Fruit fly (Drosophila melanogaster) whole organism, embryonic: ENCODE measurements around the gene Syp.
A peak's percentile ranks its signal among the peaks of the same experiment; 100 is the strongest.

ENCODE experiments used
- ATbp ChIP-seq: fragments of 200-800 bp; sonication (Bioruptor generic); optimal IDR thresholded peaks from 2 replicates; lab custom pipeline; 2017; ENCODE audit warnings: missing biosample characterization, mild to moderate bottlenecking, missing genetic modification characterization, missing genetic modification reagents
- Atf-2 ChIP-seq: fragments of 200-800 bp; sonication (Bioruptor generic); optimal IDR thresholded peaks from 2 replicates; lab custom pipeline; 2016; ENCODE audit warnings: missing biosample characterization, missing genetic modification characterization
- CG10209 ChIP-seq: fragments of 200-800 bp; sonication (Bioruptor generic); optimal IDR thresholded peaks from 3 replicates; lab custom pipeline; 2017; ENCODE audit warnings: missing biosample characterization, mild to moderate bottlenecking, missing genetic modification characterization, missing genetic modification reagents
- CG10543 ChIP-seq: fragments of 200-800 bp; sonication (Bioruptor generic); optimal IDR thresholded peaks from 3 replicates; lab custom pipeline; 2017; ENCODE audit warnings: missing biosample characterization, mild to moderate bottlenecking, missing genetic modification characterization, moderate library complexity
- CG12104 ChIP-seq: fragments of 200-800 bp; sonication (Bioruptor generic); optimal IDR thresholded peaks from 3 replicates; lab custom pipeline; 2016; ENCODE audit warnings: missing biosample characterization, missing genetic modification characterization
- CG1233 ChIP-seq: fragments of 200-800 bp; sonication (Bioruptor generic); optimal IDR thresholded peaks from 4 replicates; lab custom pipeline; 2018; ENCODE audit warnings: missing biosample characterization, mild to moderate bottlenecking, missing genetic modification characterization
- CG12659 ChIP-seq: fragments of 200-800 bp; sonication (Bioruptor generic); optimal IDR thresholded peaks from 3 replicates; lab custom pipeline; 2017; ENCODE audit warnings: mild to moderate bottlenecking, missing biosample characterization, missing genetic modification reagents, missing genetic modification characterization
- CG13296 ChIP-seq: fragments of 200-800 bp; sonication (Bioruptor generic); optimal IDR thresholded peaks from 3 replicates; lab custom pipeline; 2018; ENCODE audit warnings: missing biosample characterization, mild to moderate bottlenecking, missing genetic modification characterization
- CG13894 ChIP-seq: fragments of 200-800 bp; sonication (Bioruptor generic); optimal IDR thresholded peaks from 3 replicates; lab custom pipeline; 2018; ENCODE audit warnings: missing biosample characterization, mild to moderate bottlenecking, missing genetic modification characterization, moderate library complexity
- CG14014 ChIP-seq: fragments of 200-800 bp; sonication (Bioruptor generic); IDR thresholded peaks from 2 replicates; pipeline ENCODE4 v1.3.6; 2022; ENCODE audit warnings: missing biosample characterization, missing genetic modification characterization
- CG15269 ChIP-seq: fragments of 200-800 bp; sonication (Bioruptor generic); optimal IDR thresholded peaks from 2 replicates; lab custom pipeline; 2018; ENCODE audit warnings: missing biosample characterization, mild to moderate bottlenecking, missing genetic modification characterization, moderate library complexity
- CG16815 ChIP-seq: fragments of 200-800 bp; sonication (Bioruptor generic); optimal IDR thresholded peaks from 3 replicates; lab custom pipeline; 2017; ENCODE audit warnings: missing biosample characterization, mild to moderate bottlenecking, missing genetic modification characterization
- CG2129 ChIP-seq: fragments of 200-800 bp; sonication (Bioruptor generic); IDR thresholded peaks from 2 replicates; pipeline ENCODE4 v1.3.6; 2022; ENCODE audit warnings: missing biosample characterization, missing genetic modification characterization; ENCODE audit not compliant: partially characterized antibody
- CG2678 ChIP-seq: fragments of 200-800 bp; sonication (Bioruptor generic); optimal IDR thresholded peaks from 3 replicates; lab custom pipeline; 2019; ENCODE audit warnings: missing biosample characterization, mild to moderate bottlenecking, missing genetic modification characterization, moderate library complexity
- CG30403 ChIP-seq: fragments of 200-800 bp; sonication (Bioruptor generic); optimal IDR thresholded peaks from 3 replicates; lab custom pipeline; 2016; ENCODE audit warnings: missing biosample characterization, missing genetic modification characterization
- CG34224 ChIP-seq: fragments of 200-800 bp; sonication (Bioruptor generic); IDR thresholded peaks from 3 replicates; pipeline ENCODE4 v1.3.6; 2022; ENCODE audit warnings: missing biosample characterization, missing genetic modification characterization; ENCODE audit not compliant: partially characterized antibody
- CG4730 ChIP-seq: fragments of 200-800 bp; sonication (Bioruptor generic); IDR thresholded peaks from 2 replicates; pipeline ENCODE4 v1.3.6; 2022; ENCODE audit warnings: missing biosample characterization, missing genetic modification characterization
- CG6254 ChIP-seq: fragments of 200-800 bp; sonication (Bioruptor generic); optimal IDR thresholded peaks from 3 replicates; lab custom pipeline; 2017; ENCODE audit warnings: mild to moderate bottlenecking, missing biosample characterization, missing genetic modification reagents, missing genetic modification characterization
- CG7556 ChIP-seq: fragments of 200-800 bp; sonication (Bioruptor generic); optimal IDR thresholded peaks from 2 replicates; lab custom pipeline; 2017; ENCODE audit warnings: missing biosample characterization, mild to moderate bottlenecking, missing genetic modification characterization
- CG7839 ChIP-seq: fragments of 200-800 bp; sonication (Bioruptor generic); optimal IDR thresholded peaks from 3 replicates; lab custom pipeline; 2018; ENCODE audit warnings: missing biosample characterization, mild to moderate bottlenecking, missing genetic modification characterization, moderate library complexity
- CG9932 ChIP-seq: fragments of 200-800 bp; sonication (Bioruptor generic); IDR thresholded peaks from 2 replicates; pipeline ENCODE4 v1.3.6; 2022; ENCODE audit warnings: missing biosample characterization, missing genetic modification characterization
- Deaf1 ChIP-seq: fragments of 200-800 bp; optimal IDR thresholded peaks from 3 replicates; lab custom pipeline; 2019; ENCODE audit warnings: missing biosample characterization, mild to moderate bottlenecking, missing genetic modification characterization, moderate library complexity
- Fer1 ChIP-seq: fragments of 200-800 bp; sonication (Bioruptor generic); optimal IDR thresholded peaks from 2 replicates; lab custom pipeline; 2017; ENCODE audit warnings: missing biosample characterization, mild to moderate bottlenecking, missing genetic modification characterization
- Hr51 ChIP-seq, 2 experiments: fragments of 200-800 bp; sonication (Bioruptor generic); optimal IDR thresholded peaks; 2 replicates in 1 of 2; 3 replicates in 1 of 2; lab custom pipeline; 2016 to 2018; ENCODE audit warnings: missing biosample characterization in 2 of 2, missing genetic modification characterization in 2 of 2, mild to moderate bottlenecking in 1 of 2, moderate library complexity in 1 of 2
- Meics ChIP-seq: fragments of 200-800 bp; sonication (Bioruptor generic); optimal IDR thresholded peaks from 2 replicates; lab custom pipeline; 2017; ENCODE audit warnings: missing biosample characterization, mild to moderate bottlenecking, missing genetic modification characterization
- Pdp1 ChIP-seq, 2 experiments: fragments of 200-800 bp; sonication (Bioruptor generic); optimal IDR thresholded peaks; 3 replicates each; lab custom pipeline; 2016; ENCODE audit warnings: missing biosample characterization in 2 of 2, missing genetic modification characterization in 2 of 2, mild to moderate bottlenecking in 1 of 2, moderate library complexity in 1 of 2
- Rfx ChIP-seq: fragments of 200-800 bp; sonication (Bioruptor generic); IDR thresholded peaks from 2 replicates; pipeline ENCODE4 v1.3.6; 2022; ENCODE audit warnings: missing biosample characterization, missing genetic modification characterization
- Rx ChIP-seq: fragments of 200-800 bp; sonication (Bioruptor generic); IDR thresholded peaks from 2 replicates; pipeline ENCODE4 v1.3.6; 2022; ENCODE audit warnings: missing biosample characterization, missing genetic modification characterization
- az2 ChIP-seq: fragments of 200-800 bp; sonication (Bioruptor generic); optimal IDR thresholded peaks from 3 replicates; lab custom pipeline; 2016; ENCODE audit warnings: missing biosample characterization, missing genetic modification characterization
- bcd ChIP-seq: fragments of 200-800 bp; sonication (Bioruptor generic); optimal IDR thresholded peaks from 2 replicates; lab custom pipeline; 2017; ENCODE audit warnings: missing biosample characterization, mild to moderate bottlenecking, missing genetic modification characterization
- bsh ChIP-seq, 2 experiments: fragments of 200-800 bp; sonication (Bioruptor generic); optimal IDR thresholded peaks; 2 replicates each; lab custom pipeline; 2017 to 2018; ENCODE audit warnings: mild to moderate bottlenecking in 2 of 2, missing biosample characterization in 2 of 2, missing genetic modification characterization in 2 of 2, moderate library complexity in 1 of 2
- ci ChIP-seq: fragments of 200-800 bp; sonication (Bioruptor generic); IDR thresholded peaks from 3 replicates; pipeline ENCODE4 v1.3.6; 2022; ENCODE audit warnings: missing biosample characterization, missing genetic modification characterization
- cwo ChIP-seq: fragments of 200-800 bp; sonication (Bioruptor generic); optimal IDR thresholded peaks from 3 replicates; lab custom pipeline; 2017; ENCODE audit warnings: missing biosample characterization, missing genetic modification characterization, mild to moderate bottlenecking, moderate library complexity, missing genetic modification reagents
- dmrt99B ChIP-seq: fragments of 200-800 bp; sonication (Bioruptor generic); optimal IDR thresholded peaks from 2 replicates; lab custom pipeline; 2018; ENCODE audit warnings: missing biosample characterization, mild to moderate bottlenecking, missing genetic modification characterization, moderate library complexity
- eve ChIP-seq, 2 experiments: fragments of >200 bp; optimal IDR thresholded peaks; 2 replicates each; lab custom pipeline; 2017; ENCODE audit warnings: missing biosample characterization in 2 of 2, missing genetic modification characterization in 2 of 2
- ftz-f1 ChIP-seq: fragments of 200-800 bp; sonication (Bioruptor generic); optimal IDR thresholded peaks from 2 replicates; lab custom pipeline; 2016; ENCODE audit warnings: missing biosample characterization, missing genetic modification characterization
- gem ChIP-seq: fragments of 200-800 bp; sonication (Bioruptor generic); optimal IDR thresholded peaks from 2 replicates; lab custom pipeline; 2019; ENCODE audit warnings: missing biosample characterization, mild to moderate bottlenecking, missing genetic modification characterization, moderate library complexity
- grau ChIP-seq: fragments of 200-800 bp; optimal IDR thresholded peaks from 3 replicates; lab custom pipeline; 2019; ENCODE audit warnings: missing biosample characterization, mild to moderate bottlenecking, missing genetic modification characterization, moderate library complexity
- gt ChIP-seq: fragments of 200-800 bp; sonication (Bioruptor generic); IDR thresholded peaks from 2 replicates; pipeline ENCODE4 v1.3.6; 2022; ENCODE audit warnings: missing biosample characterization, missing genetic modification characterization
- ham ChIP-seq: fragments of 200-800 bp; sonication (Bioruptor generic); IDR thresholded peaks from 2 replicates; pipeline ENCODE4 v1.3.6; 2022; ENCODE audit warnings: missing biosample characterization, missing genetic modification characterization
- hb ChIP-seq: fragments of 200-800 bp; sonication (Bioruptor generic); IDR thresholded peaks from 3 replicates; pipeline ENCODE4 v1.3.6; 2022; ENCODE audit warnings: missing biosample characterization, missing genetic modification characterization; ENCODE audit not compliant: partially characterized antibody
- jigr1 ChIP-seq: fragments of 200-800 bp; sonication (Bioruptor generic); IDR thresholded peaks from 3 replicates; pipeline ENCODE4 v1.3.6; 2022; ENCODE audit warnings: missing biosample characterization, missing genetic modification characterization
- odd ChIP-seq: fragments of 200-800 bp; sonication (Bioruptor generic); optimal IDR thresholded peaks from 2 replicates; lab custom pipeline; 2017; ENCODE audit warnings: missing biosample characterization, mild to moderate bottlenecking, missing genetic modification characterization
- pita ChIP-seq: fragments of 200-800 bp; sonication (Bioruptor generic); optimal IDR thresholded peaks from 2 replicates; lab custom pipeline; 2017; ENCODE audit warnings: missing biosample characterization, mild to moderate bottlenecking, missing genetic modification characterization
- ranshi ChIP-seq: fragments of 200-800 bp; sonication (Bioruptor generic); IDR thresholded peaks from 2 replicates; pipeline ENCODE4 v1.3.6; 2022; ENCODE audit warnings: missing biosample characterization, missing genetic modification characterization
- row ChIP-seq: fragments of 200-800 bp; sonication (Bioruptor generic); IDR thresholded peaks from 3 replicates; pipeline ENCODE4 v1.3.6; 2022; ENCODE audit warnings: missing biosample characterization, missing genetic modification characterization
- tio ChIP-seq: fragments of 200-800 bp; sonication (Bioruptor generic); optimal IDR thresholded peaks from 2 replicates; lab custom pipeline; 2017; ENCODE audit warnings: missing biosample characterization, missing genetic modification characterization, inconsistent platforms
- zfh1 ChIP-seq: fragments of 200-800 bp; sonication (Bioruptor generic); IDR thresholded peaks from 3 replicates; pipeline ENCODE4 v1.3.6; 2022; ENCODE audit warnings: missing biosample characterization, missing genetic modification characterization
- zfh2 ChIP-seq: fragments of 200-800 bp; sonication (Bioruptor generic); optimal IDR thresholded peaks from 2 replicates; lab custom pipeline; 2016; ENCODE audit warnings: missing biosample characterization, missing genetic modification characterization

The Syp gene

dm6 chr3R:20836257-20836856, 79.8 kb downstream of the Syp start (continued):
- TF ChIP-seq Fer1 (GFP tag; lab: Kevin White, UChicago) (peak; percentile 1), CG2678 (peak; percentile 47), bsh (GFP tag; optimal IDR thresholded peaks at IDR 0.05; lab: Kevin White, UChicago) (peak in 1 of 2 experiments; percentile 26), zfh2 (GFP tag; lab: Kevin White, UChicago) (no peak), CG2129 (GFP tag; lab: Robert Waterston, UW) (no peak), CG16815 (GFP tag; lab: Kevin White, UChicago) (peak; percentile 10), odd (peak; percentile 1), CG12104 (GFP tag; lab: Kevin White, UChicago) (no peak), az2 (GFP tag; lab: Kevin White, UChicago) (peak; percentile 11), CG12659 (peak; percentile 21), CG7556 (GFP tag; lab: Kevin White, UChicago) (peak; percentile 42), row (GFP tag; lab: Robert Waterston, UW) (peak; percentile 48), ranshi (0 out of 2 replicates have a peak, but pooled peaks have one; percentile 8), Rfx (GFP tag; lab: Robert Waterston, UW) (0 out of 2 replicates have a peak, but pooled peaks have one; percentile 5), jigr1 (no peak), CG1233 (GFP tag; lab: Kevin White, UChicago) (peak; percentile 1), CG14014 (no peak), bcd (GFP tag; lab: Kevin White, UChicago) (peak; percentile 5), Hr51 (GFP tag; optimal IDR thresholded peaks at IDR 0.05; lab: Kevin White, UChicago) (peak in 1 of 2 experiments; percentile 51), Meics (GFP tag; lab: Kevin White, UChicago) (peak; percentile 52), tio (peak; percentile 9), cwo (GFP tag; lab: Kevin White, UChicago) (peak; percentile 7), CG15269 (tag; lab: Kevin White, UChicago) (peak; percentile 60), dmrt99B (tag; lab: Kevin White, UChicago) (peak; percentile 21), eve (GFP tag; optimal IDR thresholded peaks at IDR 0.05; lab: Kevin White, UChicago) (peak in 1 of 2 experiments; percentile 61), CG10209 (GFP tag; lab: Kevin White, UChicago) (peak; percentile 21), gem (tag; lab: Kevin White, UChicago) (peak; percentile 58), CG4730 (0 out of 2 replicates have a peak, but pooled peaks have one; percentile 5), Rx (GFP tag; lab: Robert Waterston, UW) (no peak), CG30403 (GFP tag; lab: Kevin White, UChicago) (peak; percentile 9), CG7839 (tag; lab: Kevin White, UChicago) (peak; percentile 30), grau (tag; lab: Kevin White, UChicago) (peak; percentile 50), ham (no peak)

dm6 chr3R:20837242-20837664, 80.7 kb downstream of the Syp start:
- peak; percentile 1 for TF ChIP-seq ATbp (GFP tag; lab: Kevin White, UChicago)
- no peak for TF ChIP-seq CG34224
- no peak for TF ChIP-seq gt (GFP tag; lab: Robert Waterston, UW)
- TF ChIP-seq hb (GFP tag; lab: Robert Waterston, UW) = no peak
- TF ChIP-seq ranshi = no peak
- peak; percentile 55 for TF ChIP-seq Deaf1 (tag; lab: Kevin White, UChicago)
- TF ChIP-seq ftz-f1 (GFP tag; lab: Kevin White, UChicago) = no peak
- TF ChIP-seq CG13296 (GFP tag; lab: Kevin White, UChicago) = peak; percentile 13
- TF ChIP-seq CG13894 (tag; lab: Kevin White, UChicago) = peak; percentile 82
- no peak for TF ChIP-seq odd
- peak in 1 of 2 experiments; percentile 74 for TF ChIP-seq Pdp1 (GFP tag; optimal IDR thresholded peaks at IDR 0.05; lab: Kevin White, UChicago)
- peak; percentile 22; the same call in 1 of the 2 replicates for TF ChIP-seq CG9932 (GFP tag; lab: Robert Waterston, UW)
- no peak for TF ChIP-seq zfh1 (GFP tag; lab: Robert Waterston, UW)
- no peak for TF ChIP-seq pita
- TF ChIP-seq Atf-2 (GFP tag; lab: Kevin White, UChicago) = no peak
- TF ChIP-seq CG6254 (GFP tag; lab: Kevin White, UChicago) = peak; percentile 57
- TF ChIP-seq ci (GFP tag; lab: Robert Waterston, UW) = 0 out of 3 replicates have a peak, but pooled peaks have one; percentile 30
- TF ChIP-seq CG10543 (GFP tag; lab: Kevin White, UChicago) = peak; percentile 74
